Fruit fly (Drosophila melanogaster): ENCODE results near the gene CG45488.

Gene CG45488

DNA sequence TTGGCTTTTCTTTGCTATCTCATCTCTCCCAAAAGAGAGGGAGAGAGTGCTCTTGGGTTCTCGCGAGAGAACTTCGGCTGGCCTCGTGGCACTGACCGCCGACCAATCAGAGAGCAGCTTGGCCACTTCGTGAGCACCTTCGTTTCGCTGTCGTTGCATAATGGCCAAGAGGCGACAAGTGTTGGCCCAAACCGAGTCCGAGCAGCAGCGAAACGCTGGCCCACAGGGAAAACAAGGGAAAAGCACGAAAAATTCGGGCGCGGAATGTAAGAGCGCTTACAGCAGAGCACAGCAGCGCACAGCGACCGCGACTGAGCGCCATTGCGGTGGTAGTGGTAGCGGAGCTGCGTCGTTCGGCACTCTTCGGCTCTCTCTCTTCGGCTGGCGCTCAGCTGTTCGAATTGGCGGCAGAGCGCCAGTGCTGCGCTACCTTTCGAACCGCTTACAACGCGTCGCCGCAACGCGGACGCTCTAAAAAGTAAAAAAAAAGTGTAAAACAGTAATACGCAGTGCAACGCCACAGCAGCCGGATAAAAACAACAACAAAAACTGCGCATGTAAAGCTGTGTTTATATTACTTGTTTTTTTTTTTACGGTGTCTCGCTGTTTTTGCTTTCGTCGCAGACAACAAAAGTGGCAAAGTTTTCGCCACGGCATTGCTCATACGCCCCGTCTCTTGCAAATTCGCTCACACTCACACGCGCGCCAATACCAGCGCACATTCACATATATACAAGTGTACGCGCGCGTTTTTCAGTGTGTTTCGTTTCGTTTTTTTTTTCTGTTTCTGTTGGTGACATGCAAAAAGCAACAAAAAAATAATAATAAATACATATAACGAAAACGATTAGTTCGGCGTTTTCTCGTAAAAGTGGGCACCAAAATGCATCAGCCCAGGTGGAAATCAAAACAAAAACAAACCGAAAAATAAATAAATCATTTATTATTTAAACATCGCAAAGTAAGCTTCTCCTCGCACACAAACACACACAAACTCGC lies 33.0 kb downstream of the CG45488 start (continued):
- TF ChIP-seq CG3032 (tag; optimal IDR thresholded peaks at IDR 0.05) (no peak), CG6276 (GFP tag; optimal IDR thresholded peaks at IDR 0.05) (peak; percentile 76), Eip93F (GFP tag; optimal IDR thresholded peaks at IDR 0.05) (peak; percentile 40), CG10669 (GFP tag; optimal IDR thresholded peaks at IDR 0.05) (peak; percentile 24), Hr39 (GFP tag; optimal IDR thresholded peaks at IDR 0.05) (no peak), CG1621 (tag; optimal IDR thresholded peaks at IDR 0.05) (peak; percentile 60), CG15336 (GFP tag; IDR thresholded peaks at IDR 0.05) (peak; percentile 69), CG16779 (tag; optimal IDR thresholded peaks at IDR 0.05) (peak; percentile 72), Lpt (GFP tag; optimal IDR thresholded peaks at IDR 0.05) (peak; percentile 15), Sox102F (GFP tag; optimal IDR thresholded peaks at IDR 0.05) (no peak), Ets96B (tag; optimal IDR thresholded peaks at IDR 0.05) (no peak), Gug (GFP tag; IDR thresholded peaks at IDR 0.05) (0 out of 2 replicates have a peak, but pooled peaks have one; percentile 33), salr (GFP tag; optimal IDR thresholded peaks at IDR 0.05) (peak; percentile 13 to 64), Blimp-1 (GFP tag; optimal IDR thresholded peaks at IDR 0.05) (peak; percentile 39)

DNA sequence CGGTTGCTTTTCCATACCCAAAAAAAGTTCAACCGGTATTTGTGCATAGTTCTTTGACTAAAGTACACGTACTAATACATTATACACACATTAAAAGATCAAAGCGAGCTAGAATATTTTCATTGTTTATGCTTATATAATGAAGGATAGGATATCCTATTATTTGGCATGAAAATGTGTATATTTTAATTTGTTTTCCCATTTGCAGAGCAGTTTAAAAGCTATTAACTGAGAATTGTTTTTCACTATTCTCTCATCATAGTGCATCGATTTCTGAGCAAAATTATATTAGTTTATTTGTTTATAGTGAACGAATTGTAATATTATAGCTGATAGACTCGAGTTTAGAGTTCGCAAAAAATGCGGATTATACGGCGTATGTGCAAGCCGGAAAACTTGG lies 33.7 kb downstream of the CG45488 start:
- no peak for TF ChIP-seq CG10669 (GFP tag; optimal IDR thresholded peaks at IDR 0.05)
- no peak for TF ChIP-seq Hr39 (GFP tag; optimal IDR thresholded peaks at IDR 0.05)
- TF ChIP-seq spab (GFP tag; optimal IDR thresholded peaks at IDR 0.05): no peak
- TF ChIP-seq CG32006 (GFP tag; optimal IDR thresholded peaks at IDR 0.05): peak; percentile 24
- no peak for TF ChIP-seq achi (GFP tag; optimal IDR thresholded peaks at IDR 0.05)
- TF ChIP-seq pdm3 (GFP tag; optimal IDR thresholded peaks at IDR 0.05): no peak
- TF ChIP-seq Eip78C (GFP tag): no peak
- peak; percentile 3 for TF ChIP-seq Hr4 (GFP tag; optimal IDR thresholded peaks at IDR 0.05)
- no peak for TF ChIP-seq CG6808 (GFP tag; optimal IDR thresholded peaks at IDR 0.05)
- no peak for TF ChIP-seq OdsH (GFP tag; optimal IDR thresholded peaks at IDR 0.05)

DNA sequence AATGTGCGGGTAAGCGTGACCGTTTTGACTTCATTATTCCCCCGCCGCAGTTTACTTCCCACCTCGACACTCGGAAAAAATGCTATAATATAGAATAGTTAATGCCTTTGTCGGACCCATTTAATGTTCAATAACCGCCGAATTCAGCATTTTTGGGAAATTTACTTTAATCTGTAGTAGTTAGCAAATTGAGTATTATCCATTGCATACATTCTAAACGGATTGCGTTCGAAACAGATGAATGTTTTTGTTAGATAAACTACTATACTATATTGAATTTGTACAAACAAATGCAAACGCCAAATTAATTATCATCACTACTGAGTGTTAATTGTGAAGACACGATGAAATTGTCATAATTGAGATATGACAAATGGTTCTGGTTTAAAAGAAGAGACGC lies 36.0 kb downstream of the CG45488 start:
- TF ChIP-seq CG11902 (GFP tag; optimal IDR thresholded peaks at IDR 0.05): no peak
- TF ChIP-seq CG9139 (GFP tag; optimal IDR thresholded peaks at IDR 0.05): no peak
- TF ChIP-seq CG3032 (tag; optimal IDR thresholded peaks at IDR 0.05): peak; percentile 4
- TF ChIP-seq CG11294 (GFP tag; IDR thresholded peaks at IDR 0.05): no peak
- TF ChIP-seq CG6792 (GFP tag; optimal IDR thresholded peaks at IDR 0.05): peak; percentile 20
- peak; percentile 35 for TF ChIP-seq CG4318 (GFP tag; optimal IDR thresholded peaks at IDR 0.05)
- TF ChIP-seq CG31627 (GFP tag; optimal IDR thresholded peaks at IDR 0.05): no peak
- no peak for TF ChIP-seq vri (GFP tag; optimal IDR thresholded peaks at IDR 0.05)
- no peak for TF ChIP-seq dac (GFP tag; optimal IDR thresholded peaks at IDR 0.05)
- peak; percentile 16 for TF ChIP-seq lz (GFP tag; optimal IDR thresholded peaks at IDR 0.05)
- TF ChIP-seq CG1621 (tag; optimal IDR thresholded peaks at IDR 0.05): no peak
- TF ChIP-seq eg (GFP tag; IDR thresholded peaks at IDR 0.05): no peak
- peak; percentile 32 for TF ChIP-seq OdsH (GFP tag; optimal IDR thresholded peaks at IDR 0.05)
- TF ChIP-seq CG7368 (GFP tag; optimal IDR thresholded peaks at IDR 0.05): no peak
- no peak for TF ChIP-seq Blimp-1 (GFP tag; optimal IDR thresholded peaks at IDR 0.05)
- TF ChIP-seq Sox102F (GFP tag; optimal IDR thresholded peaks at IDR 0.05): no peak
- 0 out of 2 replicates have a peak, but pooled peaks have one; percentile 9 for TF ChIP-seq Gug (GFP tag; IDR thresholded peaks at IDR 0.05)
- TF ChIP-seq CG6276 (GFP tag; optimal IDR thresholded peaks at IDR 0.05): no peak
- no peak for TF ChIP-seq svp (GFP tag)
- TF ChIP-seq Smox (GFP tag; optimal IDR thresholded peaks at IDR 0.05): peak; percentile 5
- TF ChIP-seq CG15336 (GFP tag; IDR thresholded peaks at IDR 0.05): no peak
- TF ChIP-seq achi (GFP tag; optimal IDR thresholded peaks at IDR 0.05): peak; percentile 30
- TF ChIP-seq dsx (GFP tag; optimal IDR thresholded peaks at IDR 0.05; ENCODE audit: poor library complexity, severe bottlenecking): no peak
- no peak for TF ChIP-seq ss (GFP tag; optimal IDR thresholded peaks at IDR 0.05)
- peak; percentile 26 for TF ChIP-seq Hr4 (GFP tag; optimal IDR thresholded peaks at IDR 0.05)
- TF ChIP-seq CG8632 (GFP tag; optimal IDR thresholded peaks at IDR 0.05): no peak
- TF ChIP-seq fkh (GFP tag; optimal IDR thresholded peaks at IDR 0.05): no peak
- TF ChIP-seq Eip93F (GFP tag; optimal IDR thresholded peaks at IDR 0.05): no peak
- no peak for TF ChIP-seq CG11762 (GFP tag; optimal IDR thresholded peaks at IDR 0.05; ENCODE audit: insufficient read depth)
- TF ChIP-seq topi (GFP tag; optimal IDR thresholded peaks at IDR 0.05): peak; percentile 7
- TF ChIP-seq acj6 (GFP tag; optimal IDR thresholded peaks at IDR 0.05): peak; percentile 21
- TF ChIP-seq Hr39 (GFP tag; optimal IDR thresholded peaks at IDR 0.05): no peak
- peak; percentile 25 for TF ChIP-seq net (GFP tag; optimal IDR thresholded peaks at IDR 0.05)
- no peak for TF ChIP-seq spab (GFP tag; optimal IDR thresholded peaks at IDR 0.05)
- peak; percentile 7 for TF ChIP-seq pdm3 (GFP tag; optimal IDR thresholded peaks at IDR 0.05)

All from whole organism, prepupa.